Worm (Caenorhabditis elegans) whole organism, L3 larva: Measurements from ENCODE around the gene rpc-25.

Source experiments
- R02D3.7 ChIP-seq: fragments of 150-350 bp; optimal IDR thresholded peaks from 2 replicates; lab custom pipeline; 2014; ENCODE audit warnings: missing biosample characterization, missing genetic modification characterization
- ZK546.5 ChIP-seq: sonication (generic microtip); optimal IDR thresholded peaks from 2 replicates; lab custom pipeline; 2017; ENCODE audit warnings: missing biosample characterization, missing genetic modification characterization
- aly-2 ChIP-seq: fragments of 150-350 bp; optimal IDR thresholded peaks from 2 replicates; lab custom pipeline; 2014; ENCODE audit warnings: missing biosample characterization, missing genetic modification characterization
- ama-1 ChIP-seq: fragments of 150-350 bp; optimal IDR thresholded peaks from 2 replicates; lab custom pipeline; 2018
- ceh-16 ChIP-seq: sonication (generic microtip); optimal IDR thresholded peaks from 2 replicates; lab custom pipeline; 2017; ENCODE audit warnings: missing biosample characterization, missing genetic modification characterization
- ceh-82 ChIP-seq: fragments of 150-350 bp; optimal IDR thresholded peaks from 2 replicates; lab custom pipeline; 2014; ENCODE audit warnings: missing biosample characterization, missing genetic modification characterization
- ceh-9 ChIP-seq: sonication (generic microtip); optimal IDR thresholded peaks from 2 replicates; lab custom pipeline; 2018; ENCODE audit warnings: missing biosample characterization, missing genetic modification characterization
- egl-27 ChIP-seq: sonication (generic microtip); optimal IDR thresholded peaks from 4 replicates; lab custom pipeline; 2017; ENCODE audit warnings: missing biosample characterization, missing genetic modification reagents, missing genetic modification characterization
- elt-1 ChIP-seq: fragments of 150-350 bp; optimal IDR thresholded peaks from 2 replicates; lab custom pipeline; 2014; ENCODE audit warnings: missing biosample characterization, missing genetic modification characterization
- elt-2 ChIP-seq: sonication (generic microtip); optimal IDR thresholded peaks from 2 replicates; lab custom pipeline; 2016; ENCODE audit warnings: missing genetic modification reagents, mild to moderate bottlenecking, missing genetic modification characterization, missing compliant biosample characterization
- elt-3 ChIP-seq, 3 experiments: fragments of 150-350 bp in 1 of 3; sonication (generic microtip) in 2 of 3; optimal IDR thresholded peaks; 2 replicates in 2 of 3; 4 replicates in 1 of 3; lab custom pipeline; 2014 to 2017; ENCODE audit warnings: missing biosample characterization in 3 of 3, missing genetic modification characterization in 3 of 3
- eor-1 ChIP-seq, 2 experiments: fragments of 150-350 bp; optimal IDR thresholded peaks; 2 replicates each; lab custom pipeline; 2014 to 2018; ENCODE audit warnings: missing biosample characterization in 2 of 2, missing genetic modification characterization in 2 of 2
- hmg-11 ChIP-seq: sonication (generic microtip); optimal IDR thresholded peaks from 2 replicates; lab custom pipeline; 2016; ENCODE audit warnings: missing genetic modification characterization, missing compliant biosample characterization
- jun-1 ChIP-seq: fragments of 150-350 bp; optimal IDR thresholded peaks from 2 replicates; lab custom pipeline; 2014; ENCODE audit warnings: missing biosample characterization, missing genetic modification reagents, missing genetic modification characterization
- lin-15B ChIP-seq: fragments of 150-350 bp; optimal IDR thresholded peaks from 2 replicates; lab custom pipeline; 2014; ENCODE audit warnings: missing biosample characterization, missing genetic modification characterization
- lin-39 ChIP-seq: fragments of 150-350 bp; optimal IDR thresholded peaks from 2 replicates; lab custom pipeline; 2018; ENCODE audit warnings: missing biosample characterization, missing genetic modification reagents, missing genetic modification characterization
- mml-1 ChIP-seq: fragments of 150-350 bp; sonication (generic microtip); optimal IDR thresholded peaks from 3 replicates; lab custom pipeline; 2014; ENCODE audit warnings: missing biosample characterization, missing genetic modification characterization
- nfya-1 ChIP-seq: sonication (generic microtip); optimal IDR thresholded peaks from 2 replicates; lab custom pipeline; 2017; ENCODE audit warnings: missing genetic modification characterization, mild to moderate bottlenecking, missing compliant biosample characterization, antibody characterized with exemption, moderate library complexity; ENCODE audit not compliant: insufficient read depth
- nhr-11 ChIP-seq: fragments of 150-350 bp; optimal IDR thresholded peaks from 2 replicates; lab custom pipeline; 2014; ENCODE audit warnings: missing biosample characterization, missing genetic modification characterization
- nhr-23 ChIP-seq: fragments of 150-350 bp; optimal IDR thresholded peaks from 2 replicates; lab custom pipeline; 2014; ENCODE audit warnings: missing biosample characterization, missing genetic modification reagents, missing genetic modification characterization
- nhr-237 ChIP-seq: fragments of 150-350 bp; optimal IDR thresholded peaks from 2 replicates; lab custom pipeline; 2014; ENCODE audit warnings: missing biosample characterization, missing genetic modification characterization
- nhr-43 ChIP-seq: sonication (generic microtip); optimal IDR thresholded peaks from 2 replicates; lab custom pipeline; 2016; ENCODE audit warnings: mild to moderate bottlenecking, missing genetic modification characterization, missing compliant biosample characterization; ENCODE audit not compliant: poor library complexity, severe bottlenecking
- nhr-67 ChIP-seq: fragments of 150-350 bp; optimal IDR thresholded peaks from 2 replicates; lab custom pipeline; 2014; ENCODE audit warnings: missing biosample characterization, missing genetic modification characterization
- nhr-76 ChIP-seq: fragments of 150-350 bp; sonication (generic microtip); optimal IDR thresholded peaks from 5 replicates; lab custom pipeline; 2014; ENCODE audit warnings: missing biosample characterization, missing genetic modification characterization
- pha-4 ChIP-seq: fragments of 150-350 bp; optimal IDR thresholded peaks from 2 replicates; lab custom pipeline; 2014; ENCODE audit warnings: missing biosample characterization, missing genetic modification reagents, missing genetic modification characterization
- sea-2 ChIP-seq: fragments of 150-350 bp; sonication (generic microtip); optimal IDR thresholded peaks from 4 replicates; lab custom pipeline; 2014; ENCODE audit warnings: missing biosample characterization, missing genetic modification reagents, missing genetic modification characterization
- skn-1 ChIP-seq: fragments of 150-350 bp; optimal IDR thresholded peaks from 2 replicates; lab custom pipeline; 2014; ENCODE audit warnings: missing biosample characterization, missing genetic modification characterization
- snpc-4 ChIP-seq: fragments of 150-350 bp; optimal IDR thresholded peaks from 2 replicates; lab custom pipeline; 2014; ENCODE audit warnings: missing biosample characterization, missing genetic modification characterization
- tbx-2 ChIP-seq: sonication (generic microtip); optimal IDR thresholded peaks from 2 replicates; lab custom pipeline; 2016; ENCODE audit warnings: mild to moderate bottlenecking, missing genetic modification characterization, missing compliant biosample characterization
- unc-39 ChIP-seq: sonication (generic microtip); optimal IDR thresholded peaks from 4 replicates; lab custom pipeline; 2017; ENCODE audit warnings: missing biosample characterization, missing genetic modification characterization
- unc-62 ChIP-seq: fragments of 150-350 bp; sonication (generic microtip); optimal IDR thresholded peaks from 4 replicates; lab custom pipeline; 2014; ENCODE audit warnings: missing biosample characterization, missing genetic modification reagents, missing genetic modification characterization
- zag-1 ChIP-seq: fragments of 150-350 bp; optimal IDR thresholded peaks from 2 replicates; lab custom pipeline; 2014; ENCODE audit warnings: missing biosample characterization, missing genetic modification characterization
- ztf-11 ChIP-seq: fragments of 150-350 bp; optimal IDR thresholded peaks from 2 replicates; lab custom pipeline; 2014; ENCODE audit warnings: missing biosample characterization, missing genetic modification characterization
- ztf-4 ChIP-seq: fragments of 150-350 bp; optimal IDR thresholded peaks from 2 replicates; lab custom pipeline; 2014; ENCODE audit warnings: missing biosample characterization, missing genetic modification characterization

rpc-25 gene

DNA sequence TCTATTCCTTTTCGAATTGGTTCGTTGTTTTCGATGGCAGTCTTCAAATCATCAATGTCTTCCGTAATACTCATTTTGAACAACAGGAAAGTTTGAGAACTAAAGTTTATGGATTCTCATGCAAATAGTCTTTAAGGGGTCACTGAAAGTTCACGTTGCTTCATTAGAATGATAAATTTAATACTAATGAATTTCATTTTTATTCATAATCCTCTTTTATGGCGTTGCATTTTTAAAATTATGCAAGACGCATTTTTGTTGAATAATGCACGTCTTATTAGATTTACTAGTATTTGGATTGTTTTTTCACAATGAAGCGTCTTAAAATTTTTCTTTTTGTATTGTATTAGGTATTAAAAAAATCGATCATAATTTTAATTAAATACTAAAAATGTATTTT, 36.7 kb upstream of the rpc-25 start, which contains the start of gene C12D8.9:
Gene C12D8.9, minus strand, starts transcription at position 101 of the 400 bp plus-strand sequence.
- TF ChIP-seq snpc-4 (tag; lab: Kevin White, UChicago) (no peak), mml-1 (no peak), ZK546.5 (tag; lab: Kevin White, UChicago) (no peak), nfya-1 (tag; lab: Kevin White, UChicago) (no peak), eor-1 (tag; optimal IDR thresholded peaks at IDR 0.05; lab: Kevin White, UChicago) (no peak), nhr-237 (tag; lab: Kevin White, UChicago) (no peak), elt-3 (tag; optimal IDR thresholded peaks at IDR 0.05; lab: Kevin White, UChicago) (no peak), nhr-11 (no peak), egl-27 (tag; lab: Kevin White, UChicago) (no peak), nhr-23 (tag; lab: Kevin White, UChicago) (no peak), pha-4 (tag; lab: Kevin White, UChicago) (no peak)

DNA sequence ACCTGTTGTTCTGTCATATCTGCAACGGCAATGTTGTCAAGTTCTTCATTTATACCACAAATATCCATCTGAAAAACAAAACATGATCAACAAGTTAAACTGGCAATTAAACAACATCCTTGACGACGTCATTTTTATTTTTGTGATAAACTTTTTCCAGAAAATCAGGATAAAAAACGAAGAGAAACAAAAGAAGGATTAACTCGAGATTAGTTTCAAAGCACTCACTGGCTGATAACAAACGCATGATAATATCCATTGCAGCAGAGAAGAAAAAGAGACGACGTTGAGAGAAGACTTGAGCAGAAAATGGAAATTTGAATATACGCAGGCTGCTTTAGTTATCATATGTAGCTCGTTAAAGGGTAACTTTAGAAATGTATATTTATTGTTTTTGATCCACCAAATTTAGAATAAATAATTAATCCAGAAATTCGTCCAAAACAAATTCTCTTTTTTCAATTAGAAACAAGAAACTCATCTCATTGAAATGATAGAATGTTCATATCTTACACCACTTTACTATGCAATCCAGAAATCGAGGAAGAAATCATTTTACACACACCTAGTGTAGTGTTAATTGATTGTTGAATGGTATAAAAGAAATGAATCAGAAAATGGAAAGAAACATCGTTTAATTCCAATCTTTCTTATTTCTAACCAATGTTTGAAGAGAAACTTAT, 34.9 kb upstream of the rpc-25 start, which contains the start of the genes C12D8.21 and col-148:
Gene C12D8.21, minus strand, starts transcription at position 68 of the 683 bp plus-strand sequence.
Gene col-148, plus strand, starts transcription at position 633 of the 683 bp plus-strand sequence.
- TF ChIP-seq egl-27 (tag; lab: Kevin White, UChicago) (no peak), zag-1 (tag; lab: Kevin White, UChicago) (no peak), ztf-4 (no peak), nhr-43 (tag; lab: Kevin White, UChicago) (no peak), nhr-76 (tag; lab: Kevin White, UChicago) (no peak), pha-4 (tag; lab: Kevin White, UChicago) (no peak), jun-1 (tag; lab: Kevin White, UChicago) (no peak), tbx-2 (tag; lab: Kevin White, UChicago) (no peak), skn-1 (tag; lab: Kevin White, UChicago) (no peak), lin-39 (no peak), nhr-11 (no peak)

DNA sequence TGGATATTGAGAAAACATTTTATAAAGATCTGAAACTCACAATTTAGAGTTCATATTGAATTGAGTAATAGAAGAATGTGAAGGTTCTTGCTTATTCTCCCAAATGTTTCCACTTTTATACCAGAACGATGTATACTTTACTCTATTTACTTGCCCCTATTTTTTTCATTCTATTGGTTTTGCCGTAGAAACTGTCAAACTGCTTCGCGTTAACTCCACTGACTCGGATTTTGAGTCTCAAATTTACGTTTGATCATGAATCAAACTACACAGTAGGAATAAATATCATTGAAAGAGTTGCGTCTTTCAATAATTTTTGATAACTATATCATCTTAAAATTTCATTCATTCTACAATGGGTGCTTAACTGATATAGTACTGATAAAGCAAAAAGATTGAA, 33.5 kb upstream of the rpc-25 start, which contains the start of gene fipr-8:
Gene fipr-8, minus strand, starts transcription at position 101 of the 400 bp plus-strand sequence.
- no peak for TF ChIP-seq nhr-23 (tag; lab: Kevin White, UChicago)
- TF ChIP-seq, all 47 proteins: peak for 0

DNA sequence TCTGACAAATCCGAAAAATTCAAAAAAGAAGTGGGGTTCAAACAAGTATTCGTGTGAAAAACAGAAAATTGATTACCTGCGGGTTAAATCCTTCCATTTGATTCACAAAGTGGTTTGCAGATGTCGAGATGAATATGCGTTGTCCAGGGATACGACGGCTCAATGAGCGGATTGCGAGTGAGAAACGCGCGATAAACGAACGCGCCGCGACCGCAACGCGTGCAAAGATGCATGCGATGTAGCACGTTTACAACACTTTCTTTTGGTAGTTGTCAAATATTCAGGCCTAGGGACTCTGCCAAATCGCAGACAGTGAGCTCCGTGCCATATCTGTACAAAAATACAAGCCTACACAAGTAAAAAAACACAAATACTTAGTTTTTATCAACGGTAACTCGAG, 32.3 kb upstream of the rpc-25 start, which contains the start of gene fubl-1:
Gene fubl-1, minus strand, starts transcription at position 202 of the 400 bp plus-strand sequence.
- no peak for TF ChIP-seq sea-2 (GFP tag; lab: Kevin White, UChicago)
- no peak for TF ChIP-seq ztf-11 (tag; lab: Kevin White, UChicago)
- TF ChIP-seq ceh-16 = no peak
- no peak for TF ChIP-seq nhr-11
- peak; percentile 9 for TF ChIP-seq hmg-11 (tag; lab: Kevin White, UChicago)
- TF ChIP-seq ceh-9 (tag; lab: Kevin White, UChicago) = no peak
- TF ChIP-seq mml-1 = no peak
- TF ChIP-seq elt-3 (tag; optimal IDR thresholded peaks at IDR 0.05; lab: Kevin White, UChicago) = no peak
- peak; percentile 2 for TF ChIP-seq elt-2 (tag; lab: Kevin White, UChicago)
- TF ChIP-seq nhr-43 (tag; lab: Kevin White, UChicago) = no peak
- no peak for TF ChIP-seq R02D3.7 (tag; lab: Kevin White, UChicago)
- TF ChIP-seq zag-1 (tag; lab: Kevin White, UChicago) = no peak
- TF ChIP-seq nhr-76 (tag; lab: Kevin White, UChicago) = no peak
- peak; percentile 73 for TF ChIP-seq lin-15B (tag; lab: Kevin White, UChicago)
- no peak for TF ChIP-seq nhr-237 (tag; lab: Kevin White, UChicago)
- no peak for TF ChIP-seq jun-1 (tag; lab: Kevin White, UChicago)
- peak; percentile 6 for TF ChIP-seq pha-4 (tag; lab: Kevin White, UChicago)
- TF ChIP-seq nhr-67 (tag; lab: Kevin White, UChicago) = no peak
- TF ChIP-seq aly-2 (tag; lab: Kevin White, UChicago) = no peak
- no peak for TF ChIP-seq unc-62 (GFP tag; lab: Kevin White, UChicago)
- TF ChIP-seq ztf-4 = no peak
- peak; percentile 50 for TF ChIP-seq nfya-1 (tag; lab: Kevin White, UChicago)
- TF ChIP-seq unc-39 (tag; lab: Kevin White, UChicago) = no peak
- TF ChIP-seq snpc-4 (tag; lab: Kevin White, UChicago) = no peak
- TF ChIP-seq elt-1 (tag; lab: Kevin White, UChicago) = no peak
- TF ChIP-seq ceh-82 (tag; lab: Kevin White, UChicago) = no peak
- peak; percentile 61 for TF ChIP-seq lin-39
- no peak for TF ChIP-seq eor-1 (tag; optimal IDR thresholded peaks at IDR 0.05; lab: Kevin White, UChicago)
- peak; percentile 39 for TF ChIP-seq ama-1 (lab: Kevin White, UChicago)
